Worm (Caenorhabditis elegans) whole organism, early embryonic: ENCODE results near the gene R04E5.8.

Experiments used
- aly-1 ChIP-seq: sonication (generic microtip); optimal IDR thresholded peaks from 2 replicates; lab custom pipeline; 2016; ENCODE audit warnings: missing genetic modification characterization, missing compliant biosample characterization
- ama-1 ChIP-seq: fragments of 150-350 bp; optimal IDR thresholded peaks from 2 replicates; lab custom pipeline; 2014
- ceh-13 ChIP-seq: fragments of 200-800 bp; sonication (Bioruptor generic); optimal IDR thresholded peaks from 2 replicates; lab custom pipeline; 2018; ENCODE audit warnings: mild to moderate bottlenecking, missing genetic modification characterization, missing compliant biosample characterization
- flt-1 ChIP-seq: fragments of 200-800 bp; sonication (Bioruptor generic); IDR thresholded peaks from 2 replicates; pipeline ENCODE4 v1.3.6; 2022; ENCODE audit warnings: missing genetic modification characterization, missing compliant biosample characterization
- hmbx-1 ChIP-seq: sonication (generic microtip); optimal IDR thresholded peaks from 2 replicates; lab custom pipeline; 2016; ENCODE audit warnings: mild to moderate bottlenecking, missing genetic modification characterization, missing compliant biosample characterization
- hmg-4 ChIP-seq: fragments of 200-800 bp; sonication (Bioruptor generic); optimal IDR thresholded peaks from 2 replicates; lab custom pipeline; 2018; ENCODE audit warnings: mild to moderate bottlenecking, missing genetic modification characterization, missing compliant biosample characterization
- tbx-37 ChIP-seq: fragments of 200-800 bp; sonication (Bioruptor generic); conservative IDR thresholded peaks from 2 replicates; pipeline ENCODE4 v1.3.6; 2022; ENCODE audit warnings: missing genetic modification reagents, missing genetic modification characterization, missing compliant biosample characterization

DNA sequence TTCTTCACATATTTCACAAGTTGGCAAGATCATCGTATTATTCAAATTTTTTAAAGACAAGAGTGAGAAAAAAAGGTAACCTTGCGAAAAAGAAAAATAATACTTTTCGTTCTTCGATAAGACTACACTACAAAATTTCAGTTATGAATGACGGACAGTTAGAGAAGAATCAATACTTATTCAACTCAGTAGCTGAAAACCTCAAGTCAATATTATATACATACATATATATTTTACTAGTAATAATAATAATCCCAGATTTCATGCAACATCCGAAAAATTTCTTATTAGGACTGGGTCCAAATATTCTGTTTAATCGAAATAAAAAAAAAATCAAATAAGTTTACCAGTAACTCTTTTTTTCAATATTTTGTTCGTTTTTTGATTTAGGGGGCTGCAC, 25.2 kb upstream of the R04E5.8 start, which contains the start of gene C28G1.6:
- no peak for TF ChIP-seq flt-1
- TF ChIP-seq ceh-13: no peak
- TF ChIP-seq ama-1 (lab: Kevin White, UChicago): no peak
- no peak for TF ChIP-seq tbx-37 (GFP tag; lab: Robert Waterston, UW)
- TF ChIP-seq hmg-4: no peak
- no peak for TF ChIP-seq hmbx-1 (tag; lab: Kevin White, UChicago)
- no peak for TF ChIP-seq aly-1 (tag; lab: Kevin White, UChicago)
